Worm (Caenorhabditis elegans) whole organism, late embryonic: ENCODE data around the gene cfp-1.

Source experiments
- ceh-45 ChIP-seq: fragments of 200-800 bp; sonication (Bioruptor generic); IDR thresholded peaks from 2 replicates; pipeline ENCODE4 v1.3.6; 2022; ENCODE audit warnings: missing genetic modification reagents, missing genetic modification characterization, missing compliant biosample characterization
- dmd-4 ChIP-seq: sonication (generic microtip); optimal IDR thresholded peaks from 2 replicates; lab custom pipeline; 2016; ENCODE audit warnings: borderline replicate concordance, missing genetic modification characterization, missing compliant biosample characterization
- elt-4 ChIP-seq: sonication (generic microtip); optimal IDR thresholded peaks from 2 replicates; lab custom pipeline; 2016; ENCODE audit warnings: missing genetic modification characterization, missing compliant biosample characterization
- eyg-1 ChIP-seq: sonication (generic microtip); optimal IDR thresholded peaks from 2 replicates; lab custom pipeline; 2016; ENCODE audit warnings: missing genotype, missing genetic modification characterization, missing compliant biosample characterization
- fkh-6 ChIP-seq: sonication (generic microtip); optimal IDR thresholded peaks from 2 replicates; lab custom pipeline; 2016; ENCODE audit warnings: missing genetic modification characterization, missing compliant biosample characterization
- hlh-13 ChIP-seq: fragments of 200-800 bp; sonication (Bioruptor generic); optimal IDR thresholded peaks from 2 replicates; lab custom pipeline; 2018; ENCODE audit warnings: mild to moderate bottlenecking, missing genetic modification characterization, missing compliant biosample characterization
- nhr-232 ChIP-seq: sonication (generic microtip); optimal IDR thresholded peaks from 2 replicates; lab custom pipeline; 2016; ENCODE audit warnings: missing genetic modification characterization, missing compliant biosample characterization
- pag-3 ChIP-seq: sonication (generic microtip); optimal IDR thresholded peaks from 2 replicates; lab custom pipeline; 2016; ENCODE audit warnings: missing compliant biosample characterization, missing genetic modification characterization, borderline replicate concordance
- unc-42 ChIP-seq: sonication (generic microtip); optimal IDR thresholded peaks from 2 replicates; lab custom pipeline; 2016; ENCODE audit warnings: missing genotype, missing genetic modification characterization, missing compliant biosample characterization

- TF ChIP-seq elt-4 (tag; lab: Kevin White, UChicago) (no peak), dmd-4 (no peak), fkh-6 (tag; lab: Kevin White, UChicago) (no peak), pag-3 (tag; lab: Kevin White, UChicago) (no peak), hlh-13 (GFP tag; lab: Kevin White, UChicago) (no peak), unc-42 (tag; lab: Kevin White, UChicago) (no peak), nhr-232 (tag; lab: Kevin White, UChicago) (no peak), eyg-1 (tag; lab: Kevin White, UChicago) (no peak), ceh-45 (GFP tag; lab: Robert Waterston, UW) (no peak)
Measured at ce11 chrIV:14070185-14070991, 6.8 kb upstream of the cfp-1 start.
